Fruit fly (Drosophila melanogaster) whole organism, prepupa: ENCODE measurements around the gene CG5235.

ENCODE experiments used
- CG15336 ChIP-seq: fragments of 200-800 bp; sonication (Bioruptor generic); IDR thresholded peaks from 2 replicates; pipeline ENCODE4 v1.3.6; 2022; ENCODE audit warnings: missing biosample characterization, missing genetic modification characterization
- CG16779 ChIP-seq: fragments of 200-800 bp; sonication (Bioruptor generic); optimal IDR thresholded peaks from 3 replicates; lab custom pipeline; 2017; ENCODE audit warnings: missing biosample characterization, mild to moderate bottlenecking, missing genetic modification characterization
- CG34406 ChIP-seq: fragments of 200-800 bp; sonication (Bioruptor generic); optimal IDR thresholded peaks from 3 replicates; lab custom pipeline; 2016; ENCODE audit warnings: missing biosample characterization, missing genetic modification characterization
- CG6854 ChIP-seq: fragments of 200-800 bp; sonication (Bioruptor generic); optimal IDR thresholded peaks from 2 replicates; lab custom pipeline; 2017; ENCODE audit warnings: missing biosample characterization, mild to moderate bottlenecking, missing genetic modification characterization
- CG7368 ChIP-seq: fragments of 200-800 bp; sonication (Bioruptor generic); optimal IDR thresholded peaks from 3 replicates; lab custom pipeline; 2016; ENCODE audit warnings: missing biosample characterization, missing genetic modification characterization
- Met ChIP-seq: fragments of 200-800 bp; sonication (Bioruptor generic); optimal IDR thresholded peaks from 3 replicates; lab custom pipeline; 2016; ENCODE audit warnings: missing biosample characterization, missing genetic modification characterization
- Sox102F ChIP-seq: fragments of 200-800 bp; sonication (Bioruptor generic); optimal IDR thresholded peaks from 2 replicates; lab custom pipeline; 2016; ENCODE audit warnings: missing biosample characterization, mild to moderate bottlenecking, missing genetic modification characterization

DNA sequence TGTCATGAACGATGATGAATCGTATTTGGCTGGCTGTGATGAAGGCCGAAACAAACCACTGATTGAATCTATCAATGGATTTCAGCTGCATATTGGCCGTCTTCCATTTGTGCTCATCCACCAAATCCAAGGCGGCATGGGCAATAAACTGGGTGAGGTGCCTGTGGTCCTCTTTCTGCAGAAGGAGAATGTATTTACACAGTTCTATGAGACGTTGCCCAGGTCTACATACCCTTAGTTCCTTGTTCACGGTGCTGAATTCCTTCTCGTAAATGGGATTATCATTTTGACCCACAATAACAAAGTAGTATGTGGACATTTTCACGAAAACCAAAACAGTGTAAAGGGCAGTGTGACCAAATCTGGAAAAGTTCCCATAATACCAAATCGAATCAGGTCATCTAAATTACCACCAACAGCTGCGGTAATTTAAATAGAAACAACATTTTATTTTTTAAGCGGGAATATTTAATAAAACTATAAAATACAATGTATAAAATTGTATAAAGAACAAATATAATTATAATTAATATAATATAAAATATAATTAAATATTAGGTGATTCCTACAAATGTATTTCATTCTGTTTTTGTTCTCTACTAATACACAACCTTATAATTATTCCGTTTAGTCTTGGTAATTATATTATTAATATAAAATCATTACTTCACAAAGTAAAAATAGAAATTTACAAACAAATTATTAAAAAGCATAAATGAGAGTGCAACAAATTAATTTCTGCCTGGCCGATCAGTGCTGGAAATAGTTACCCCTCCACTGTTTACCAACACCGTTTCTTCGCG, 41.3 kb upstream of the CG5235 start, which contains the start of the genes Trs20 and elg1:
- no peak for TF ChIP-seq Sox102F (GFP tag; lab: Kevin White, UChicago)
- TF ChIP-seq CG34406: peak; percentile 56
- peak; percentile 31 for TF ChIP-seq CG6854 (GFP tag; lab: Kevin White, UChicago)
- no peak for TF ChIP-seq Met (GFP tag; lab: Kevin White, UChicago)
- no peak for TF ChIP-seq CG16779 (tag; lab: Kevin White, UChicago)
- TF ChIP-seq CG7368: no peak
- no peak for TF ChIP-seq CG15336
